Worm (Caenorhabditis elegans) whole organism, L3 larva: ENCODE data around the gene F47D12.3.

Source experiments
- R02D3.7 ChIP-seq: fragments of 150-350 bp; optimal IDR thresholded peaks from 2 replicates; lab custom pipeline; 2014; ENCODE audit warnings: missing biosample characterization, missing genetic modification characterization
- ZK546.5 ChIP-seq: sonication (generic microtip); optimal IDR thresholded peaks from 2 replicates; lab custom pipeline; 2017; ENCODE audit warnings: missing biosample characterization, missing genetic modification characterization
- aly-2 ChIP-seq: fragments of 150-350 bp; optimal IDR thresholded peaks from 2 replicates; lab custom pipeline; 2014; ENCODE audit warnings: missing biosample characterization, missing genetic modification characterization
- ama-1 ChIP-seq: fragments of 150-350 bp; optimal IDR thresholded peaks from 2 replicates; lab custom pipeline; 2018
- ceh-16 ChIP-seq: sonication (generic microtip); optimal IDR thresholded peaks from 2 replicates; lab custom pipeline; 2017; ENCODE audit warnings: missing biosample characterization, missing genetic modification characterization
- ceh-28 ChIP-seq: fragments of 150-350 bp; optimal IDR thresholded peaks from 2 replicates; lab custom pipeline; 2014; ENCODE audit warnings: missing biosample characterization, missing genetic modification reagents, missing genetic modification characterization
- daf-12 ChIP-seq: fragments of 150-350 bp; optimal IDR thresholded peaks from 2 replicates; lab custom pipeline; 2014; ENCODE audit warnings: missing biosample characterization, missing genetic modification reagents, missing genetic modification characterization
- egl-27 ChIP-seq: sonication (generic microtip); optimal IDR thresholded peaks from 4 replicates; lab custom pipeline; 2017; ENCODE audit warnings: missing biosample characterization, missing genetic modification reagents, missing genetic modification characterization
- egl-5 ChIP-seq: fragments of 150-350 bp; optimal IDR thresholded peaks from 2 replicates; lab custom pipeline; 2017; ENCODE audit warnings: missing biosample characterization, missing genetic modification reagents, missing genetic modification characterization, inconsistent platforms
- elt-1 ChIP-seq: fragments of 150-350 bp; optimal IDR thresholded peaks from 2 replicates; lab custom pipeline; 2014; ENCODE audit warnings: missing biosample characterization, missing genetic modification characterization
- elt-2 ChIP-seq: sonication (generic microtip); optimal IDR thresholded peaks from 2 replicates; lab custom pipeline; 2016; ENCODE audit warnings: missing genetic modification reagents, mild to moderate bottlenecking, missing genetic modification characterization, missing compliant biosample characterization
- fkh-2 ChIP-seq: fragments of 150-350 bp; optimal IDR thresholded peaks from 2 replicates; lab custom pipeline; 2014; ENCODE audit warnings: missing biosample characterization, missing genetic modification reagents, missing genetic modification characterization
- fos-1 ChIP-seq: fragments of 150-350 bp; optimal IDR thresholded peaks from 2 replicates; lab custom pipeline; 2014; ENCODE audit warnings: missing biosample characterization, missing genetic modification characterization
- jun-1 ChIP-seq: fragments of 150-350 bp; optimal IDR thresholded peaks from 2 replicates; lab custom pipeline; 2014; ENCODE audit warnings: missing biosample characterization, missing genetic modification reagents, missing genetic modification characterization
- lin-15B ChIP-seq: fragments of 150-350 bp; optimal IDR thresholded peaks from 2 replicates; lab custom pipeline; 2014; ENCODE audit warnings: missing biosample characterization, missing genetic modification characterization
- lsy-12 ChIP-seq: sonication (generic microtip); optimal IDR thresholded peaks from 2 replicates; lab custom pipeline; 2016; ENCODE audit warnings: mild to moderate bottlenecking, missing genetic modification characterization, missing compliant biosample characterization
- mml-1 ChIP-seq: fragments of 150-350 bp; sonication (generic microtip); optimal IDR thresholded peaks from 3 replicates; lab custom pipeline; 2014; ENCODE audit warnings: missing biosample characterization, missing genetic modification characterization
- nfya-1 ChIP-seq: sonication (generic microtip); optimal IDR thresholded peaks from 2 replicates; lab custom pipeline; 2017; ENCODE audit warnings: missing genetic modification characterization, mild to moderate bottlenecking, missing compliant biosample characterization, antibody characterized with exemption, moderate library complexity; ENCODE audit not compliant: insufficient read depth
- nhr-28 ChIP-seq: fragments of 150-350 bp; optimal IDR thresholded peaks from 2 replicates; lab custom pipeline; 2014; ENCODE audit warnings: missing biosample characterization, missing genetic modification characterization
- nhr-77 ChIP-seq: fragments of 150-350 bp; optimal IDR thresholded peaks from 2 replicates; lab custom pipeline; 2014; ENCODE audit warnings: missing biosample characterization, missing genetic modification characterization
- pha-4 ChIP-seq: fragments of 150-350 bp; optimal IDR thresholded peaks from 2 replicates; lab custom pipeline; 2014; ENCODE audit warnings: missing biosample characterization, missing genetic modification reagents, missing genetic modification characterization
- pqm-1 ChIP-seq: fragments of 150-350 bp; optimal IDR thresholded peaks from 2 replicates; lab custom pipeline; 2017; ENCODE audit warnings: missing biosample characterization, missing genetic modification characterization, inconsistent platforms
- skn-1 ChIP-seq: fragments of 150-350 bp; optimal IDR thresholded peaks from 2 replicates; lab custom pipeline; 2014; ENCODE audit warnings: missing biosample characterization, missing genetic modification characterization
- snpc-4 ChIP-seq: fragments of 150-350 bp; optimal IDR thresholded peaks from 2 replicates; lab custom pipeline; 2014; ENCODE audit warnings: missing biosample characterization, missing genetic modification characterization
- unc-39 ChIP-seq: sonication (generic microtip); optimal IDR thresholded peaks from 4 replicates; lab custom pipeline; 2017; ENCODE audit warnings: missing biosample characterization, missing genetic modification characterization
- zag-1 ChIP-seq: fragments of 150-350 bp; optimal IDR thresholded peaks from 2 replicates; lab custom pipeline; 2014; ENCODE audit warnings: missing biosample characterization, missing genetic modification characterization
- ztf-11 ChIP-seq: fragments of 150-350 bp; optimal IDR thresholded peaks from 2 replicates; lab custom pipeline; 2014; ENCODE audit warnings: missing biosample characterization, missing genetic modification characterization
- ztf-4 ChIP-seq: fragments of 150-350 bp; optimal IDR thresholded peaks from 2 replicates; lab custom pipeline; 2014; ENCODE audit warnings: missing biosample characterization, missing genetic modification characterization

The F47D12.3 gene

ce11 chrIII:6280070-6280596 lies 18.1 kb upstream of the F47D12.3 start, which contains the start of gene hmg-1.2 (continued):
- TF ChIP-seq ceh-28 (tag; lab: Kevin White, UChicago), result peak; percentile 76
- TF ChIP-seq aly-2 (tag; lab: Kevin White, UChicago), result no peak
- TF ChIP-seq ztf-11 (tag; lab: Kevin White, UChicago), result no peak
- TF ChIP-seq ZK546.5 (tag; lab: Kevin White, UChicago), result no peak
- peak; percentile 49 for TF ChIP-seq elt-1 (tag; lab: Kevin White, UChicago)
- TF ChIP-seq ztf-4 (tag; lab: Kevin White, UChicago), result no peak
- peak; percentile 67 for TF ChIP-seq R02D3.7 (tag; lab: Kevin White, UChicago)
- TF ChIP-seq egl-27 (tag; lab: Kevin White, UChicago), result peak; percentile 33
- TF ChIP-seq unc-39 (tag; lab: Kevin White, UChicago), result no peak
- TF ChIP-seq, all 47 proteins: peak for 24

- TF ChIP-seq pha-4 (tag; lab: Kevin White, UChicago), result no peak
Measured at ce11 chrIII:6283024-6283423, 15.2 kb upstream of the F47D12.3 start.

ce11 chrIII:6285890-6286289 lies 12.4 kb upstream of the F47D12.3 start, which contains the start of gene gadr-3:
Gene gadr-3 (minus strand): TSS chrIII:6285990.
- TF ChIP-seq fos-1 (tag; lab: Kevin White, UChicago) (no peak), nhr-28 (tag; lab: Kevin White, UChicago) (no peak), nfya-1 (tag; lab: Kevin White, UChicago) (no peak), fkh-2 (tag; lab: Kevin White, UChicago) (no peak), egl-5 (tag; lab: Kevin White, UChicago) (no peak), nhr-77 (tag; lab: Kevin White, UChicago) (no peak), lsy-12 (tag; lab: Kevin White, UChicago) (no peak), ama-1 (lab: Kevin White, UChicago) (no peak), unc-39 (tag; lab: Kevin White, UChicago) (no peak)

- no peak for TF ChIP-seq ceh-28 (tag; lab: Kevin White, UChicago)
- TF ChIP-seq zag-1 (tag; lab: Kevin White, UChicago), result no peak
- TF ChIP-seq pqm-1 (tag; lab: Kevin White, UChicago), result no peak
- no peak for TF ChIP-seq skn-1 (tag; lab: Kevin White, UChicago)
- TF ChIP-seq ceh-16 (tag; lab: Kevin White, UChicago), result no peak
- no peak for TF ChIP-seq snpc-4 (tag; lab: Kevin White, UChicago)
- no peak for TF ChIP-seq elt-1 (tag; lab: Kevin White, UChicago)
- TF ChIP-seq daf-12 (tag; lab: Kevin White, UChicago), result no peak
- TF ChIP-seq, all 47 proteins: peak for 0
Measured at ce11 chrIII:6287195-6287594, 11.1 kb upstream of the F47D12.3 start, which contains the start of gene F47D12.6. Gene F47D12.6 (minus strand): TSS chrIII:6287295.

- TF ChIP-seq nfya-1 (tag; lab: Kevin White, UChicago) (peak; percentile 13), jun-1 (tag; lab: Kevin White, UChicago) (no peak), lin-15B (peak; percentile 76), mml-1 (no peak)
Measured at ce11 chrIII:6289366-6289765, 8.9 kb upstream of the F47D12.3 start.

- peak; percentile 74 for TF ChIP-seq elt-2
- TF ChIP-seq elt-1 (tag; lab: Kevin White, UChicago), result peak; percentile 91
- peak; percentile 19 for TF ChIP-seq jun-1 (tag; lab: Kevin White, UChicago)
- TF ChIP-seq lsy-12 (tag; lab: Kevin White, UChicago), result no peak
- TF ChIP-seq pqm-1 (tag; lab: Kevin White, UChicago), result peak; percentile 38
Measured at ce11 chrIII:6290469-6291182, 7.6 kb upstream of the F47D12.3 start.
